Worm (Caenorhabditis elegans): ENCODE results near the gene acl-2.

The acl-2 gene

ce11 chrV:10019934-10020333 is 11.0 kb downstream of the acl-2 start (continued):
- TF ChIP-seq K12H6.12 (tag; optimal IDR thresholded peaks at IDR 0.05) (peak; percentile 17), hmg-1.2 (GFP tag; IDR thresholded peaks at IDR 0.05) (peak; percentile 50; the same call in 1 of the 2 replicates), tbp1 (GFP tag; optimal IDR thresholded peaks at IDR 0.05) (peak; percentile 7), unc-130 (GFP tag; optimal IDR thresholded peaks at IDR 0.05) (no peak), madf-6 (GFP tag; IDR thresholded peaks at IDR 0.05) (peak; percentile 39; the same call in 1 of the 2 replicates), rpc-1 (optimal IDR thresholded peaks at IDR 0.05) (no peak), rpc-1 (tag; optimal IDR thresholded peaks at IDR 0.05) (no peak), madf-8 (GFP tag; conservative IDR thresholded peaks at IDR 0.05) (0 out of 2 replicates have a peak, but pooled peaks have one; percentile 17), nhr-80 (tag; optimal IDR thresholded peaks at IDR 0.05) (no peak), D2030.7 (GFP tag; IDR thresholded peaks at IDR 0.05) (peak; percentile 32; the same call in 1 of the 2 replicates), hlh-12 (tag; optimal IDR thresholded peaks at IDR 0.05) (no peak), aptf-2 (GFP tag; conservative IDR thresholded peaks at IDR 0.05) (peak; percentile 40; the same call in 1 of the 2 replicates), cebp-1 (GFP tag; IDR thresholded peaks at IDR 0.05) (0 out of 2 replicates have a peak, but pooled peaks have one; percentile 17), cebp-1 (tag; optimal IDR thresholded peaks at IDR 0.05) (peak; percentile 42), tbx-9 (tag; optimal IDR thresholded peaks at IDR 0.05; ENCODE audit: borderline replicate concordance) (no peak), C17E4.6 (GFP tag; IDR thresholded peaks at IDR 0.05) (no peak), snpc-3.4 (tag; optimal IDR thresholded peaks at IDR 0.05) (no peak), pbrm-1 (GFP tag; IDR thresholded peaks at IDR 0.05) (peak; percentile 44; the same call in 1 of the 2 replicates), chd-7 (tag; optimal IDR thresholded peaks at IDR 0.05) (peak; percentile 10), B0019.2 (GFP tag; conservative IDR thresholded peaks at IDR 0.05) (no peak), efl-1 (GFP tag; optimal IDR thresholded peaks at IDR 0.05) (no peak), aptf-3 (GFP tag; IDR thresholded peaks at IDR 0.05) (peak; percentile 23; the same call in 1 of the 2 replicates), C06A6.2 (GFP tag; conservative IDR thresholded peaks at IDR 0.05) (no peak), Y67H2A.10 (GFP tag; conservative IDR thresholded peaks at IDR 0.05) (no peak)

ce11 chrV:10019083-10019624 is 11.7 kb downstream of the acl-2 start:
- peak; percentile 59 for TF ChIP-seq athp-1 (tag; optimal IDR thresholded peaks at IDR 0.05)
- TF ChIP-seq Y53F4B.3 (GFP tag; IDR thresholded peaks at IDR 0.05), result no peak
- peak; percentile 68 for TF ChIP-seq Y95B8A.8 (GFP tag; IDR thresholded peaks at IDR 0.05)
- TF ChIP-seq hlh-26 (GFP tag; conservative IDR thresholded peaks at IDR 0.05), result no peak
- peak; percentile 43; the same call in 1 of the 2 replicates for TF ChIP-seq lin-26 (GFP tag; IDR thresholded peaks at IDR 0.05)
- TF ChIP-seq D2030.7 (GFP tag; IDR thresholded peaks at IDR 0.05), result peak; percentile 22; the same call in 1 of the 2 replicates
- TF ChIP-seq Y79H2A.3 (GFP tag; conservative IDR thresholded peaks at IDR 0.05), result peak; percentile 86
- TF ChIP-seq let-526 (GFP tag; IDR thresholded peaks at IDR 0.05), result 0 out of 2 replicates have a peak, but pooled peaks have one; percentile 28
- peak; percentile 15; the same call in 1 of the 2 replicates for TF ChIP-seq madf-6 (GFP tag; IDR thresholded peaks at IDR 0.05)
- peak; percentile 10 for TF ChIP-seq lsl-1 (GFP tag; optimal IDR thresholded peaks at IDR 0.05)
- peak; percentile 56 for TF ChIP-seq dox-1 (GFP tag; IDR thresholded peaks at IDR 0.05)
- TF ChIP-seq sptf-2 (GFP tag; optimal IDR thresholded peaks at IDR 0.05), result no peak
- peak; percentile 41; the same call in 1 of the 2 replicates for TF ChIP-seq B0336.3 (GFP tag; IDR thresholded peaks at IDR 0.05)
- TF ChIP-seq rcor-1 (GFP tag; IDR thresholded peaks at IDR 0.05), result no peak
- peak; percentile 51; the same call in 1 of the 2 replicates for TF ChIP-seq Y53G8AR.9 (GFP tag; conservative IDR thresholded peaks at IDR 0.05)
- TF ChIP-seq F49E8.2 (tag; optimal IDR thresholded peaks at IDR 0.05; ENCODE audit: insufficient read depth), result peak; percentile 7
- TF ChIP-seq hsf-1 (GFP tag; IDR thresholded peaks at IDR 0.05), result peak; percentile 9; the same call in 1 of the 2 replicates
- 0 out of 2 replicates have a peak, but pooled peaks have one; percentile 36 for TF ChIP-seq aptf-3 (GFP tag; IDR thresholded peaks at IDR 0.05)
- 0 out of 2 replicates have a peak, but pooled peaks have one; percentile 4 for TF ChIP-seq madf-3 (GFP tag; IDR thresholded peaks at IDR 0.05)
- TF ChIP-seq attf-6 (GFP tag; IDR thresholded peaks at IDR 0.05), result peak; percentile 23; the same call in 1 of the 2 replicates
- TF ChIP-seq pbrm-1 (GFP tag; IDR thresholded peaks at IDR 0.05), result no peak; the same call in 1 of the 2 replicates
- TF ChIP-seq aptf-2 (GFP tag; conservative IDR thresholded peaks at IDR 0.05), result peak; percentile 43; the same call in 1 of the 2 replicates
- peak; percentile 1 for TF ChIP-seq attf-5 (GFP tag; optimal IDR thresholded peaks at IDR 0.05)
- TF ChIP-seq F57A8.1 (GFP tag; optimal IDR thresholded peaks at IDR 0.05), result no peak
- TF ChIP-seq bed-1 (GFP tag; IDR thresholded peaks at IDR 0.05), result no peak
- TF ChIP-seq cebp-1 (GFP tag; IDR thresholded peaks at IDR 0.05), result no peak
- TF ChIP-seq cebp-1 (tag; optimal IDR thresholded peaks at IDR 0.05), result peak; percentile 60
- no peak for TF ChIP-seq ets-4 (GFP tag; optimal IDR thresholded peaks at IDR 0.05)
- TF ChIP-seq ceh-79 (tag; optimal IDR thresholded peaks at IDR 0.05), result no peak
